Worm (Caenorhabditis elegans): Measurements from ENCODE around the gene str-15.

Gene str-15

DNA sequence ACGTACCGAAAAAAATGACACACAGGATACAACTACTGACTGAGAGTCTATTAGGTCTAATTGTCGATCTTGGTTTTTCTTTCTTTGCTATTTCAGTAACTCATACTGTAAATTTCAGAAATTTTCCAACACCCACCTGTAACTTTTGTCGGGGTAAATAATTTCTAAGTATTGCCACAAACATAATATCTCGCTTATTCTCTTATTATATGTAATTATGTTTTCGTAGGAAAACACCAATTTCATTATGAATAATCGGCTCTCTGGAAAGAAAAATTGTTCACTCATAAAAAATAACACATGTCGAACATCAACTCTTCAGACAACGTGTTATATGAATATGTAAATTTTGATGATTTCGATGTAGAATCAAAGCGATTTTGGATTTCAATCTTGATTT is 37.9 kb downstream of the str-15 start, which contains the start of gene srw-48:
Gene srw-48, plus strand, starts transcription at position 301 of the 400 bp plus-strand sequence.
- no peak for TF ChIP-seq ztf-23 (GFP tag; IDR thresholded peaks at IDR 0.05)
- no peak for TF ChIP-seq ztf-29 (GFP tag; IDR thresholded peaks at IDR 0.05)
- no peak for TF ChIP-seq med-1 (GFP tag; optimal IDR thresholded peaks at IDR 0.05; ENCODE audit: insufficient read depth)
- no peak for TF ChIP-seq ref-1 (GFP tag; conservative IDR thresholded peaks at IDR 0.05)
- TF ChIP-seq klf-2 (GFP tag; conservative IDR thresholded peaks at IDR 0.05) = no peak
- no peak for TF ChIP-seq flt-1 (GFP tag; IDR thresholded peaks at IDR 0.05)
- TF ChIP-seq tab-1 (GFP tag; IDR thresholded peaks at IDR 0.05) = no peak
- no peak for TF ChIP-seq T22C8.4 (GFP tag; IDR thresholded peaks at IDR 0.05)
- TF ChIP-seq cog-1 (tag; optimal IDR thresholded peaks at IDR 0.05) = no peak

DNA sequence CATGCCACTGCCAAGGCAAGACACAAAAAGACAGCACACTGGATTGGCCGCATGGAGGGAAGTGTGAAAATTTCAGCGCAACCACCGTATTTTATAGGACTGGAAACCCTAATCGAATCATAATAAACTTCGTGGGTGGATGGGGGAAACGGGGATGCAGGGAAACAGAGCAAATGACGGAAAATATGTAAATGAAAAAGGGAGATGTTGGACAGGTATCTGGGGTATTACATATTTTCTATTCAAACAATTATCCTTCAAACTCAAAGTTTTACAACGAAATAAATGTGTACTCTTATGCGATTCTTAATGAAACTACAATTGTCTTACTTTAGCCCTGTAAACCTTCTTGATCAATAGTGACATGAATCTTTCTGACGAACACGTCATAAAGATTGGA is 38.8 kb downstream of the str-15 start, which contains the start of gene F26D2.16:
Gene F26D2.16, minus strand, starts transcription at position 101 of the 400 bp plus-strand sequence.
- TF ChIP-seq klf-2 (GFP tag; conservative IDR thresholded peaks at IDR 0.05) = no peak
- TF ChIP-seq ztf-23 (GFP tag; IDR thresholded peaks at IDR 0.05) = no peak
- TF ChIP-seq ztf-29 (GFP tag; IDR thresholded peaks at IDR 0.05) = no peak
- no peak for TF ChIP-seq med-1 (GFP tag; optimal IDR thresholded peaks at IDR 0.05; ENCODE audit: insufficient read depth)
- no peak for TF ChIP-seq cog-1 (tag; optimal IDR thresholded peaks at IDR 0.05)
- TF ChIP-seq ref-1 (GFP tag; conservative IDR thresholded peaks at IDR 0.05) = no peak
- TF ChIP-seq flt-1 (GFP tag; IDR thresholded peaks at IDR 0.05) = no peak

DNA sequence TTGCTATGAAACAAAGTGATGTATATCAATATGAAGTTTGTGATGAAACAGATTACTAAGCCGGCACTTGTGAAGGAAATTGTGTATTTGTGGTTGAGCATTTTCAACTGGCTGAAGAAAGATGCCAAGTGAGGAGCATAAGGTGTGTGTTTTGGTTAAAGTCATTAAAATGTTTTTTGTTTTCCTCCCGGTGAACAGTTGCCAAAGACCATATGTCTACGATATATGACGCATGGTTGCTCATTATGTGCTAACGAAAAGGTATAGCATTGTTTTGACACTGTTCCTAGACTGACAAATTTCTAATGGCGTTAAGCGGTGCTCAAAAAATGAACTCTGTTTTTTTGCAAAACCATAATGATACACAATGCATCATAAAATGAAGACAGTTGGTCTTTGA is 41.6 kb downstream of the str-15 start, which contains the start of gene str-55:
Gene str-55, minus strand, starts transcription at position 101 of the 400 bp plus-strand sequence.
- TF ChIP-seq klf-2 (GFP tag; conservative IDR thresholded peaks at IDR 0.05) = no peak
- no peak for TF ChIP-seq ztf-23 (GFP tag; IDR thresholded peaks at IDR 0.05)
- TF ChIP-seq T22C8.4 (GFP tag; IDR thresholded peaks at IDR 0.05) = no peak
- no peak for TF ChIP-seq ref-1 (GFP tag; conservative IDR thresholded peaks at IDR 0.05)
- TF ChIP-seq ztf-29 (GFP tag; IDR thresholded peaks at IDR 0.05) = no peak
- no peak for TF ChIP-seq cog-1 (tag; optimal IDR thresholded peaks at IDR 0.05)
- TF ChIP-seq flt-1 (GFP tag; IDR thresholded peaks at IDR 0.05) = no peak
- TF ChIP-seq tab-1 (GFP tag; IDR thresholded peaks at IDR 0.05) = no peak
- no peak for TF ChIP-seq med-1 (GFP tag; optimal IDR thresholded peaks at IDR 0.05; ENCODE audit: insufficient read depth)

DNA sequence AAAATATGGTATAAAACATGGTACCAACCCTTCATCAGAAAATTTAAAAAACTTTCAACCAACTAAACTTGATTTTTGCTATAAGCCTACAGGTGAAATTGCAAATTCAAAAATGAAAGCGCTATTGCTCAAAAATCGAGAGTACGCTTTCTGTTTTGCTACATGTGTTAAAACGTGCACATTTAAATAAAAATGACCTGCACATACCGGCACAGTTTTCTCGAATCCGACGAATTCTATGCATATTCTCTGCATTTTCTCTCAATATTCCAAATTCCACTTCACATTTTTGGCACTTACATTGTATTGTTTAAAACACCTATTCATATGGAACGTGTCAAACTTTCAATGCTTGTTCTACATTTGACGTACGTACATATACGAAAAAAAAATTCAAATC is 48.1 kb downstream of the str-15 start, which contains the start of gene srh-145:
Gene srh-145, plus strand, starts transcription at position 193 of the 400 bp plus-strand sequence.
- TF ChIP-seq cog-1 (tag; optimal IDR thresholded peaks at IDR 0.05) (no peak), klf-2 (GFP tag; conservative IDR thresholded peaks at IDR 0.05) (no peak), ztf-23 (GFP tag; IDR thresholded peaks at IDR 0.05) (no peak), T22C8.4 (GFP tag; IDR thresholded peaks at IDR 0.05) (no peak), ref-1 (GFP tag; conservative IDR thresholded peaks at IDR 0.05) (no peak), med-1 (GFP tag; optimal IDR thresholded peaks at IDR 0.05; ENCODE audit: insufficient read depth) (no peak), ztf-29 (GFP tag; IDR thresholded peaks at IDR 0.05) (no peak), flt-1 (GFP tag; IDR thresholded peaks at IDR 0.05) (no peak)

DNA sequence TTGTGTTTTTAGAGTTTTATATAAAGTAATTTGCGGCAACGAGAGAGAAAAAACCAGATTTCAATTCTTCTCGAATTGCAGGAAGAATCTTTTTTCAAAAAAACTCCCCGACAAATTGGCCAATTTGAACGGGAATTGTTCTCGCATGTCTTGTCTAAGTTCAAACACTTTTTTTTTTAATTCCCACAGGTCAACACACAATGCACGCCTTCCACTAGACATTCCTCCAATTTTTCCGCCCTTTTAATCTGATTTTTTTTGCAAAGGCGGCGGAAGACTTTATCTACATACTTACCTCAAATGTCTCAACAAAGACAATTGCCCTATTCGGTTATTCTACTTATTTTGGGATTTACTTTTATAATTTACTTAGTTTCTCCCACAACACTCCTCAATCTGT is 51.0 kb downstream of the str-15 start, which contains the start of gene F26D2.3:
Gene F26D2.3, plus strand, starts transcription at position 301 of the 400 bp plus-strand sequence.
- TF ChIP-seq tab-1 (GFP tag; IDR thresholded peaks at IDR 0.05) (no peak), flt-1 (GFP tag; IDR thresholded peaks at IDR 0.05) (no peak), ref-1 (GFP tag; conservative IDR thresholded peaks at IDR 0.05) (no peak), cog-1 (tag; optimal IDR thresholded peaks at IDR 0.05) (no peak), ztf-29 (GFP tag; IDR thresholded peaks at IDR 0.05) (no peak), med-1 (GFP tag; optimal IDR thresholded peaks at IDR 0.05; ENCODE audit: insufficient read depth) (no peak), ztf-23 (GFP tag; IDR thresholded peaks at IDR 0.05) (no peak), klf-2 (GFP tag; conservative IDR thresholded peaks at IDR 0.05) (no peak), T22C8.4 (GFP tag; IDR thresholded peaks at IDR 0.05) (no peak)
